Worm (Caenorhabditis elegans) whole organism, early embryonic: ENCODE results near the gene srw-140.

Experiments
- ama-1 ChIP-seq: fragments of 150-350 bp; optimal IDR thresholded peaks from 2 replicates; lab custom pipeline; 2014
- ets-7 ChIP-seq: sonication (generic microtip); optimal IDR thresholded peaks from 2 replicates; lab custom pipeline; 2016; ENCODE audit warnings: missing genotype, missing genetic modification characterization, missing compliant biosample characterization

DNA sequence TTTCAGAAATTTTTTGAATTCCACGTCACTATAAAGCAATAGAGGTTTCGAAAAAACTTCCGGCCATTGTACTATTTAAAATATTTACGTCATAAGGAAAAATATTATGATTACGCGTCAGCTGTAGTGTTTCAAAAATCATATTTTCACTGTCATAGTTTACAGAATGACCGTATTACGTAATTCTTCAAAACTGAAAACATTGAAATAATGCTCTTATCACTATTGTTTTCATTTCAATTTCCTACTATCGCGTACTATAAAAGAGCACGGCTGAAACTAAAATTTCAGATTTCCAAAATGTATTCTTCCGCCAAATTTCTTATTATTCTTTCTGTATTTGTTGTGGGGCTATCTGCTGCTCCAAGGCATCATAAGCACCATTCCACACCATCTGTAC is 21.0 kb upstream of the srw-140 start, which contains the start of gene F14F9.2:
- TF ChIP-seq ets-7 (tag; lab: Kevin White, UChicago), result no peak
- TF ChIP-seq ama-1 (lab: Kevin White, UChicago), result no peak
